Fruit fly (Drosophila melanogaster) whole organism, prepupa: ENCODE results near the gene Ts.

Experiments
- Blimp-1 ChIP-seq: fragments of 200-800 bp; sonication (Bioruptor generic); optimal IDR thresholded peaks from 3 replicates; lab custom pipeline; 2017; ENCODE audit warnings: missing biosample characterization, missing genetic modification characterization, mild to moderate bottlenecking, moderate library complexity, missing genetic modification reagents
- CG10669 ChIP-seq: fragments of 200-800 bp; sonication (Bioruptor generic); optimal IDR thresholded peaks from 3 replicates; lab custom pipeline; 2018; ENCODE audit warnings: missing biosample characterization, mild to moderate bottlenecking, missing genetic modification characterization, moderate library complexity
- CG11762 ChIP-seq: fragments of 200-800 bp; sonication (Bioruptor generic); optimal IDR thresholded peaks from 3 replicates; lab custom pipeline; 2016; ENCODE audit warnings: missing biosample characterization, missing genetic modification characterization; ENCODE audit not compliant: insufficient read depth
- CG11902 ChIP-seq: fragments of 200-800 bp; sonication (Bioruptor generic); optimal IDR thresholded peaks from 3 replicates; lab custom pipeline; 2016; ENCODE audit warnings: missing biosample characterization, missing genetic modification characterization
- CG1621 ChIP-seq: fragments of 200-800 bp; sonication (Bioruptor generic); optimal IDR thresholded peaks from 3 replicates; lab custom pipeline; 2018; ENCODE audit warnings: missing biosample characterization, mild to moderate bottlenecking, missing genetic modification characterization
- CG16779 ChIP-seq: fragments of 200-800 bp; sonication (Bioruptor generic); optimal IDR thresholded peaks from 3 replicates; lab custom pipeline; 2017; ENCODE audit warnings: missing biosample characterization, mild to moderate bottlenecking, missing genetic modification characterization
- CG3032 ChIP-seq: fragments of 200-800 bp; optimal IDR thresholded peaks from 2 replicates; lab custom pipeline; 2019; ENCODE audit warnings: missing biosample characterization, mild to moderate bottlenecking, missing genetic modification characterization, moderate library complexity
- CG31627 ChIP-seq: fragments of 200-800 bp; sonication (Bioruptor generic); optimal IDR thresholded peaks from 3 replicates; lab custom pipeline; 2016; ENCODE audit warnings: missing biosample characterization, missing genetic modification characterization
- CG32006 ChIP-seq: fragments of 200-800 bp; sonication (Bioruptor generic); optimal IDR thresholded peaks from 3 replicates; lab custom pipeline; 2017; ENCODE audit warnings: missing biosample characterization, mild to moderate bottlenecking, missing genetic modification characterization
- CG34406 ChIP-seq: fragments of 200-800 bp; sonication (Bioruptor generic); optimal IDR thresholded peaks from 3 replicates; lab custom pipeline; 2016; ENCODE audit warnings: missing biosample characterization, missing genetic modification characterization
- CG4318 ChIP-seq: fragments of 200-800 bp; sonication (Bioruptor generic); optimal IDR thresholded peaks from 3 replicates; lab custom pipeline; 2017; ENCODE audit warnings: missing biosample characterization, mild to moderate bottlenecking, missing genetic modification characterization
- CG6276 ChIP-seq: fragments of 200-800 bp; sonication (Bioruptor generic); optimal IDR thresholded peaks from 2 replicates; lab custom pipeline; 2017; ENCODE audit warnings: missing biosample characterization, mild to moderate bottlenecking, missing genetic modification characterization
- CG6792 ChIP-seq: fragments of 200-800 bp; sonication (Bioruptor generic); optimal IDR thresholded peaks from 3 replicates; lab custom pipeline; 2016; ENCODE audit warnings: missing biosample characterization, missing genetic modification characterization
- CG7368 ChIP-seq: fragments of 200-800 bp; sonication (Bioruptor generic); optimal IDR thresholded peaks from 3 replicates; lab custom pipeline; 2016; ENCODE audit warnings: missing biosample characterization, missing genetic modification characterization
- CG8119 ChIP-seq: fragments of 200-800 bp; sonication (Bioruptor generic); IDR thresholded peaks from 3 replicates; pipeline ENCODE4 v1.3.6; 2022; ENCODE audit warnings: missing biosample characterization, missing genetic modification characterization
- CG8632 ChIP-seq: fragments of 200-800 bp; sonication (Bioruptor generic); optimal IDR thresholded peaks from 3 replicates; lab custom pipeline; 2016; ENCODE audit warnings: missing biosample characterization, missing genetic modification characterization
- CG9139 ChIP-seq: fragments of 200-800 bp; sonication (Bioruptor generic); optimal IDR thresholded peaks from 3 replicates; lab custom pipeline; 2017; ENCODE audit warnings: missing biosample characterization, mild to moderate bottlenecking, missing genetic modification characterization
- Eip75B ChIP-seq: fragments of 200-800 bp; sonication (Bioruptor generic); optimal IDR thresholded peaks from 3 replicates; lab custom pipeline; 2016; ENCODE audit warnings: missing biosample characterization, missing genetic modification characterization
- Eip93F ChIP-seq: fragments of 200-800 bp; sonication (Bioruptor generic); optimal IDR thresholded peaks from 2 replicates; lab custom pipeline; 2016; ENCODE audit warnings: missing biosample characterization, mild to moderate bottlenecking, missing genetic modification characterization
- Ets21C ChIP-seq: fragments of 200-800 bp; sonication (Bioruptor generic); optimal IDR thresholded peaks from 3 replicates; lab custom pipeline; 2016; ENCODE audit warnings: missing biosample characterization, missing genetic modification characterization
- Ets96B ChIP-seq: fragments of 200-800 bp; optimal IDR thresholded peaks from 2 replicates; lab custom pipeline; 2019; ENCODE audit warnings: missing biosample characterization, mild to moderate bottlenecking, missing genetic modification characterization, moderate library complexity
- Gug ChIP-seq: fragments of 200-800 bp; sonication (Bioruptor generic); IDR thresholded peaks from 2 replicates; pipeline ENCODE4 v1.3.6; 2022; ENCODE audit warnings: missing biosample characterization, missing genetic modification characterization
- Hr38 ChIP-seq: sonication (Bioruptor generic); optimal IDR thresholded peaks from 2 replicates; lab custom pipeline; 2016; ENCODE audit warnings: missing biosample characterization, missing genetic modification characterization
- Hr39 ChIP-seq: fragments of 200-800 bp; sonication (Bioruptor generic); optimal IDR thresholded peaks from 2 replicates; lab custom pipeline; 2016; ENCODE audit warnings: missing biosample characterization, missing genetic modification characterization
- Hr4 ChIP-seq: fragments of 200-800 bp; sonication (Bioruptor generic); optimal IDR thresholded peaks from 3 replicates; lab custom pipeline; 2016; ENCODE audit warnings: missing biosample characterization, missing genetic modification characterization
- Met ChIP-seq: fragments of 200-800 bp; sonication (Bioruptor generic); optimal IDR thresholded peaks from 3 replicates; lab custom pipeline; 2016; ENCODE audit warnings: missing biosample characterization, missing genetic modification characterization
- OdsH ChIP-seq: fragments of 200-800 bp; sonication (Bioruptor generic); optimal IDR thresholded peaks from 3 replicates; lab custom pipeline; 2016; ENCODE audit warnings: missing biosample characterization, missing genetic modification characterization
- Sox102F ChIP-seq: fragments of 200-800 bp; sonication (Bioruptor generic); optimal IDR thresholded peaks from 2 replicates; lab custom pipeline; 2016; ENCODE audit warnings: missing biosample characterization, mild to moderate bottlenecking, missing genetic modification characterization
- Sox14 ChIP-seq: fragments of 200-800 bp; sonication (Bioruptor generic); optimal IDR thresholded peaks from 3 replicates; lab custom pipeline; 2016; ENCODE audit warnings: missing biosample characterization, missing genetic modification characterization
- achi ChIP-seq: fragments of 200-800 bp; sonication (Bioruptor generic); optimal IDR thresholded peaks from 3 replicates; lab custom pipeline; 2016; ENCODE audit warnings: missing biosample characterization, missing genetic modification characterization
- dac ChIP-seq: fragments of 200-800 bp; sonication (Bioruptor generic); optimal IDR thresholded peaks from 2 replicates; lab custom pipeline; 2017; ENCODE audit warnings: missing biosample characterization, mild to moderate bottlenecking, missing genetic modification characterization
- dsx ChIP-seq: fragments of 200-800 bp; optimal IDR thresholded peaks from 3 replicates; lab custom pipeline; 2019; ENCODE audit warnings: missing biosample characterization, mild to moderate bottlenecking, missing genetic modification characterization, moderate library complexity; ENCODE audit not compliant: poor library complexity, severe bottlenecking
- eg ChIP-seq: fragments of 200-800 bp; sonication (Bioruptor generic); IDR thresholded peaks from 3 replicates; pipeline ENCODE4 v1.3.6; 2022; ENCODE audit warnings: missing biosample characterization, missing genetic modification characterization
- esn ChIP-seq: fragments of 200-800 bp; sonication (Bioruptor generic); optimal IDR thresholded peaks from 2 replicates; lab custom pipeline; 2016; ENCODE audit warnings: missing biosample characterization, mild to moderate bottlenecking, missing genetic modification characterization, moderate library complexity
- fd59A ChIP-seq: fragments of 200-800 bp; sonication (Bioruptor generic); optimal IDR thresholded peaks from 2 replicates; lab custom pipeline; 2017; ENCODE audit warnings: missing biosample characterization, mild to moderate bottlenecking, missing genetic modification characterization, missing genetic modification reagents
- fd85E ChIP-seq: fragments of 200-800 bp; sonication (Bioruptor generic); optimal IDR thresholded peaks from 3 replicates; lab custom pipeline; 2016; ENCODE audit warnings: missing biosample characterization, missing genetic modification characterization
- fkh ChIP-seq: fragments of 200-800 bp; sonication (Bioruptor generic); optimal IDR thresholded peaks from 3 replicates; lab custom pipeline; 2017; ENCODE audit warnings: missing biosample characterization, mild to moderate bottlenecking, missing genetic modification characterization, moderate library complexity
- net ChIP-seq: fragments of 200-800 bp; sonication (Bioruptor generic); optimal IDR thresholded peaks from 3 replicates; lab custom pipeline; 2016; ENCODE audit warnings: missing biosample characterization, missing genetic modification characterization
- spab ChIP-seq: fragments of 200-800 bp; sonication (Bioruptor generic); optimal IDR thresholded peaks from 2 replicates; lab custom pipeline; 2017; ENCODE audit warnings: missing biosample characterization, mild to moderate bottlenecking, missing genetic modification characterization, missing genetic modification reagents
- topi ChIP-seq: fragments of 200-800 bp; sonication (Bioruptor generic); optimal IDR thresholded peaks from 3 replicates; lab custom pipeline; 2016; ENCODE audit warnings: missing biosample characterization, missing genetic modification characterization
- vri ChIP-seq: fragments of 200-800 bp; sonication (Bioruptor generic); optimal IDR thresholded peaks from 3 replicates; lab custom pipeline; 2016; ENCODE audit warnings: missing biosample characterization, mild to moderate bottlenecking, missing genetic modification characterization

The Ts gene

dm6 chr2L:2924266-2924801 lies 45.1 kb downstream of the Ts start (continued):
- TF ChIP-seq Hr4 (GFP tag; lab: Kevin White, UChicago) (peak; percentile 63), achi (peak; percentile 84), CG16779 (tag; lab: Kevin White, UChicago) (peak; percentile 98), dac (GFP tag; lab: Kevin White, UChicago) (peak; percentile 66), CG7368 (GFP tag; lab: Kevin White, UChicago) (peak; percentile 75), CG31627 (GFP tag; lab: Kevin White, UChicago) (no peak), Eip75B (GFP tag; lab: Kevin White, UChicago) (peak; percentile 84), Sox102F (GFP tag; lab: Kevin White, UChicago) (peak; percentile 83), CG10669 (GFP tag; lab: Kevin White, UChicago) (peak; percentile 87), CG34406 (GFP tag; lab: Kevin White, UChicago) (peak; percentile 82), CG1621 (peak; percentile 92), eg (GFP tag; lab: Robert Waterston, UW) (peak; percentile 99), fkh (GFP tag; lab: Kevin White, UChicago) (peak; percentile 21), CG32006 (GFP tag; lab: Kevin White, UChicago) (peak; percentile 80), vri (GFP tag; lab: Kevin White, UChicago) (peak; percentile 95), net (peak; percentile 94), fd59A (GFP tag; lab: Kevin White, UChicago) (peak; percentile 72), Blimp-1 (GFP tag; lab: Kevin White, UChicago) (peak; percentile 10), esn (GFP tag; lab: Kevin White, UChicago) (peak; percentile 69), Ets96B (tag; lab: Kevin White, UChicago) (peak; percentile 88), Ets21C (GFP tag; lab: Kevin White, UChicago) (peak; percentile 5), Sox14 (GFP tag; lab: Kevin White, UChicago) (peak; percentile 78), Hr38 (no peak), OdsH (GFP tag; lab: Kevin White, UChicago) (peak; percentile 78), CG8119 (GFP tag; lab: Robert Waterston, UW) (peak; percentile 99), fd85E (GFP tag; lab: Kevin White, UChicago) (peak; percentile 38), Eip93F (GFP tag; lab: Kevin White, UChicago) (peak; percentile 84), dsx (GFP tag; lab: Kevin White, UChicago) (peak; percentile 88), CG6276 (peak; percentile 98), CG8632 (GFP tag; lab: Kevin White, UChicago) (peak; percentile 85), topi (GFP tag; lab: Kevin White, UChicago) (peak; percentile 69), Met (GFP tag; lab: Kevin White, UChicago) (peak; percentile 59), CG4318 (GFP tag; lab: Kevin White, UChicago) (no peak), CG11902 (GFP tag; lab: Kevin White, UChicago) (no peak), spab (peak; percentile 97), Hr39 (GFP tag; lab: Kevin White, UChicago) (no peak), CG3032 (tag; lab: Kevin White, UChicago) (peak; percentile 84)

DNA sequence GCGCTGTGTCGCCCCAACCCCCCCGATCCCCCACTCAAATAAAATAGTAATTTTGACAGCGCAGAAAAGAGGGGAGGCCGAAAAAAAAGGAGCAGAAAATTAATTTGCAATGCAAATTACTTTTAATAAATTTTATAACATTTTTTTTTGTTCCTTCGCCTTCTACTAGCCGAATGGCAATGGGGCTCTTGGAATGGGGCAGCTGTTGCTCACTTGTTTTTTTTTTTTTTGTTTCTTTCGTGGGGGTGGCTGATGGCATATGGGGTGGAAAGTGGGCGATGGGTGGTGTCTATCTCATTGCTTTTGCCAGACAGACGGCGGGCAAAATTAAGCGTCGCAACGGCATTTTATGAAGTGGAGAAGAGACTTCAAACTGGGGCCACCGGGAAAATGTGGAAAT lies 48.8 kb downstream of the Ts start:
- TF ChIP-seq CG7368 (GFP tag; lab: Kevin White, UChicago) (no peak), Gug (no peak), Eip93F (GFP tag; lab: Kevin White, UChicago) (no peak), Blimp-1 (GFP tag; lab: Kevin White, UChicago) (no peak), CG34406 (GFP tag; lab: Kevin White, UChicago) (no peak), CG11902 (GFP tag; lab: Kevin White, UChicago) (no peak), Ets21C (GFP tag; lab: Kevin White, UChicago) (no peak), CG9139 (GFP tag; lab: Kevin White, UChicago) (no peak), fd85E (GFP tag; lab: Kevin White, UChicago) (no peak), CG6792 (GFP tag; lab: Kevin White, UChicago) (no peak), CG6276 (no peak), CG11762 (GFP tag; lab: Kevin White, UChicago) (no peak), dsx (GFP tag; lab: Kevin White, UChicago) (no peak)
- TF ChIP-seq, all 60 proteins: peak for 0
